Worm (Caenorhabditis elegans) whole organism, L4 larva: Measurements from ENCODE around the gene F26D11.2.

Source experiments
- ama-1 ChIP-seq: fragments of 150-350 bp; optimal IDR thresholded peaks from 2 replicates; lab custom pipeline; 2014; ENCODE audit warnings: inconsistent platforms, mixed read lengths
- ceh-28 ChIP-seq: fragments of 150-350 bp; optimal IDR thresholded peaks from 2 replicates; lab custom pipeline; 2014; ENCODE audit warnings: missing biosample characterization, missing genetic modification reagents, missing genetic modification characterization
- dmd-9 ChIP-seq: fragments of 200-800 bp; sonication (Bioruptor generic); IDR thresholded peaks from 2 replicates; pipeline ENCODE4 v1.3.6; 2022; ENCODE audit warnings: missing genetic modification reagents, missing genetic modification characterization, missing compliant biosample characterization
- dve-1 ChIP-seq: sonication (generic microtip); optimal IDR thresholded peaks from 2 replicates; lab custom pipeline; 2017; ENCODE audit warnings: antibody characterized with exemption, mild to moderate bottlenecking, missing genetic modification characterization, missing compliant biosample characterization; ENCODE audit not compliant: insufficient read depth
- fos-1 ChIP-seq: fragments of 150-350 bp; optimal IDR thresholded peaks from 2 replicates; lab custom pipeline; 2014; ENCODE audit warnings: missing biosample characterization, missing genetic modification characterization
- hlh-30 ChIP-seq: sonication (generic microtip); optimal IDR thresholded peaks from 2 replicates; lab custom pipeline; 2017; ENCODE audit warnings: antibody characterized with exemption, mild to moderate bottlenecking, missing genetic modification characterization, missing compliant biosample characterization; ENCODE audit not compliant: insufficient read depth
- mdt-29 ChIP-seq: fragments of 200-800 bp; sonication (Bioruptor generic); IDR thresholded peaks from 2 replicates; pipeline ENCODE4 v1.3.6; 2022; ENCODE audit warnings: missing genetic modification reagents, missing genetic modification characterization, missing compliant biosample characterization
- nhr-6 ChIP-seq: fragments of 150-350 bp; optimal IDR thresholded peaks from 2 replicates; lab custom pipeline; 2014; ENCODE audit warnings: missing biosample characterization, missing genetic modification characterization
- pha-4 ChIP-seq, 2 experiments: fragments of 150-350 bp in 1 of 2; fragments of 200-800 bp in 1 of 2; sonication (Bioruptor generic) in 1 of 2; IDR thresholded peaks in 1 of 2; optimal IDR thresholded peaks in 1 of 2; 2 replicates each; pipeline versions ENCODE4 v1.3.6 to Lab custom; 2014 to 2022; ENCODE audit warnings: missing genetic modification characterization in 2 of 2, missing genetic modification reagents in 2 of 2, missing biosample characterization in 1 of 2, missing compliant biosample characterization in 1 of 2
- snpc-4 ChIP-seq: fragments of 150-350 bp; optimal IDR thresholded peaks from 2 replicates; lab custom pipeline; 2014; ENCODE audit warnings: missing biosample characterization, missing genetic modification characterization

DNA sequence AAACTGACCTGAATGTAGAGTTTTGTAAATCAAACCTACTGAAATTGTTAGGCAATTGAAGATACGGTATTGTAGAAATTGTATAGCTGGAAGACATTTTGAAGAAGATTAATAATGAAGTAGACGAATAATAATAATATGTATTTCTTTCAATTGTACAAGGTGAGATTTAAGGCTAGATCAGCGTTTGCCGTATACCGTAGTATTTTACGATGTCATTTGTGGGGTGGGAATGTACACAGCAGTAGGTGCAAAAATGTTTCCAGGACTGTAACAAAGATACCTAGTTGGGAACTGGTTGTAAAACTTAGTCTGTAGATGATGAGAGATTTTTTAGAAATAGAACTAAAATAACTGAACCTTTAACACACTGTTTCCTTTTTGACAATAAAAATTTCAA is 35.5 kb downstream of the F26D11.2 start, which contains the start of gene ceh-76:
- TF ChIP-seq dve-1 (tag; lab: Kevin White, UChicago) (no peak), snpc-4 (tag; lab: Kevin White, UChicago) (no peak), mdt-29 (GFP tag; lab: Robert Waterston, UW) (no peak), fos-1 (tag; lab: Kevin White, UChicago) (no peak), pha-4 (GFP tag; IDR thresholded peaks at IDR 0.05; lab: Robert Waterston, UW) (no peak), pha-4 (tag; optimal IDR thresholded peaks at IDR 0.05; lab: Kevin White, UChicago) (no peak), dmd-9 (GFP tag; lab: Robert Waterston, UW) (no peak), ceh-28 (tag; lab: Kevin White, UChicago) (no peak), nhr-6 (tag; lab: Kevin White, UChicago) (no peak), ama-1 (no peak), hlh-30 (no peak)
